Fruit fly (Drosophila melanogaster) whole organism: Measurements from ENCODE around the gene deltaCOP.

Experiments used
- CG8478 ChIP-seq: fragments of >200 bp; optimal IDR thresholded peaks from 2 replicates; lab custom pipeline; 2018; ENCODE audit warnings: inconsistent platforms
- Dll ChIP-seq: fragments of >200 bp; optimal IDR thresholded peaks from 2 replicates; lab custom pipeline; 2017
- EcR ChIP-seq, 2 experiments: fragments of >200 bp; optimal IDR thresholded peaks; 2 replicates each; lab custom pipeline; 2017; ENCODE audit warnings: missing biosample characterization in 2 of 2, missing genetic modification characterization in 2 of 2, missing genetic modification reagents in 2 of 2
- pan ChIP-seq: fragments of >200 bp; optimal IDR thresholded peaks from 2 replicates; lab custom pipeline; 2017
- psq ChIP-seq: fragments of >200 bp; optimal IDR thresholded peaks from 2 replicates; lab custom pipeline; 2017
- usp ChIP-seq: fragments of >200 bp; optimal IDR thresholded peaks from 2 replicates; lab custom pipeline; 2017; ENCODE audit warnings: missing biosample characterization, missing genetic modification characterization, mixed read lengths

Gene deltaCOP

DNA sequence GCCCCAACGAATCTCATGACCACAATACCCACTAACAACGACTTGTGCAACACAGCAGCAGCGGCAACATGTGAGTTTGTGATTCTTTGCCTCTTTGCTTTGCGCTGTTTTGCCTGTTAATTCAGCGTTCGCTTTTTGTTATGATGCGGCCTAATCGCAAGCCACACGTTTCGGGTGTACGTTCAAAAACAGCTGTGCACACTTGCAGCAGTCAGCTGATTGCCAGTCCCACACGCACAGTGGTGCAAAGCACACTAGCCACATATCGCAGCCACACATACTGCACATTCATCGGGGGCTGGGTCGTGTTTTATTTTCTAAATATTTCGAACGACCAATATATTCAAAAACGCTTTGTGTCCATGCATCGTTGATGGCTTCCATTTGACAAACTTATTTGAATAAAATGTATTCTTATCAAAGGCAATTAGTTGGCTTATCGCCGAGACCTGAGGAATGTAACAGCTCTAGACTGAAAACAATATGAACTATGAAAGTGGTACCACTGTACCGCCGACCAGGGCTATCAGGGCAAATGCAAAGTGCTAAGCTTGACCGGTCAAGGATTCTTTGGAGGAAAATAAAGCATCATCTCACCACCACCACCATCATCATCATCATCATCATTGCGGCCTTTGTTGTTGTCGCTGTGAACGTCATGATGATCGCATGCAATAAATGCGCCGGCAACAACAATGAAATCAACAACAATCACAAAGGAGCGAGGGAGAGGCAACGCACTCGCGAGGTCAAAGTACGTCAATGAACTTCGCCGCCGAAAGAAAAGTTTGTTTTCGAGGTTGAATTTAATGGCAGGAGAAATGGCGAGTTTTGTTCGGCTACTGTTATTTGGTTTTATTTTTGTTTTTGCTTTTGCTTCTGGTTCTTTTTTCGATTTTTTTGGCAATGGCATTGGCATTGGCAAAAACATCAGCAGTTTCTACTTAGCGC is 35.4 kb downstream of the deltaCOP start:
- TF ChIP-seq EcR (GFP tag; optimal IDR thresholded peaks at IDR 0.05; lab: Kevin White, UChicago) = peak; percentile 63 to 72
- no peak for TF ChIP-seq Dll (lab: Kevin White, UChicago)
- TF ChIP-seq usp (GFP tag; lab: Kevin White, UChicago) = no peak
- TF ChIP-seq CG8478 (lab: Kevin White, UChicago) = no peak

DNA sequence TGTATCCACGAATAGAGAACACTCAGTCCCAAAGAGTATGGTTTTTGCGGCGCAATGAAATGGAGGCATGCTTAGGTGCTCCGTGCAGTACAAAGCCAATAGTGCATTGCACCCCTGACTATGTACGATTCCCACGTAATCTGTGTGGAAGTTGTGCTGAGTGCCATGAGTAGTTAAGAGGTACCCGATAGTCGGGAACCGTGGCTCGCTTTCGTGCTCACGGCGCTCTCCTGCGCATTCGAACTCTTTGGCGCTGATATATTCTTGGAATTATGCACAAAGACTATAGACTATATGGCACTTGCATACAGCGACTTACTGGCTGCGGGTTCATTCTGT is 37.0 kb downstream of the deltaCOP start:
- peak; percentile 94 for TF ChIP-seq pan (lab: Kevin White, UChicago)
- no peak for TF ChIP-seq usp (GFP tag; lab: Kevin White, UChicago)
- no peak for TF ChIP-seq psq (lab: Kevin White, UChicago)
- TF ChIP-seq EcR (GFP tag; optimal IDR thresholded peaks at IDR 0.05; lab: Kevin White, UChicago) = peak in 1 of 2 experiments; percentile 68

DNA sequence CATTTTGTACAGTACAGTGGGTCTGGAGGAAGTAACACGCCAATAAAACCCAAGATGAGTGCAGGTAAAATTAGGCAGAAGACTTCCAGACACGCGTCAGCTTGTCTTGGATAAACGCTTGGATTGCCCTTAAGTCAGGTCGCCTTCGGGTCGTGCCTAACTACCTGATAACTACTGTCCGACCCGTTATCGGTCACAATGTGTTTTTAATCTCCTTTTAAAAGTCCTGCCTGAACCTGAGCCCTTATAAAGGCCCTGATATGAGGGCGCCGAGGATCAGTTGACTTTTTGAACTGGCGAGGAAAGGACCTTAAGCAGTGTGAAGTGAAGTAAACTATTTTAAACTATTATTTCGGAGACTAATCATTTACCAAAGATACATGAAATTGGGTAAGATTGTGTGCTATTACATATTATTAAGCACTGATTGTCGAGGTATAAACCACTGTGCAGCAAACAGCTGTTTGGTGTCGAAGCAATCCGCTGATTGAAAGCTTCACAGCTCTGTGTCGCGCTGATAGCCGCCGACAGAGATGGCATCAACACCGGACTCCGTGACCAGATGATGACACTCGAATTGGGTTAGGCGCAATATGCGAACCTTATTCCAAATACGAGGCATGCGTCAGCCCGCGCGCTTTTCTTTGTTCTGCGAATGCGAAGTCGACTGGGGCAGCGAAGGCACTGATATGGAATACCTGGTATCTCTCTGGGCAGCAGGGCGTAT is 37.5 kb downstream of the deltaCOP start:
- no peak for TF ChIP-seq Dll (lab: Kevin White, UChicago)
- TF ChIP-seq CG8478 (lab: Kevin White, UChicago) = no peak
- no peak for TF ChIP-seq psq (lab: Kevin White, UChicago)
- TF ChIP-seq EcR (GFP tag; optimal IDR thresholded peaks at IDR 0.05; lab: Kevin White, UChicago) = no peak
- TF ChIP-seq pan (lab: Kevin White, UChicago) = no peak
- TF ChIP-seq usp (GFP tag; lab: Kevin White, UChicago) = no peak

DNA sequence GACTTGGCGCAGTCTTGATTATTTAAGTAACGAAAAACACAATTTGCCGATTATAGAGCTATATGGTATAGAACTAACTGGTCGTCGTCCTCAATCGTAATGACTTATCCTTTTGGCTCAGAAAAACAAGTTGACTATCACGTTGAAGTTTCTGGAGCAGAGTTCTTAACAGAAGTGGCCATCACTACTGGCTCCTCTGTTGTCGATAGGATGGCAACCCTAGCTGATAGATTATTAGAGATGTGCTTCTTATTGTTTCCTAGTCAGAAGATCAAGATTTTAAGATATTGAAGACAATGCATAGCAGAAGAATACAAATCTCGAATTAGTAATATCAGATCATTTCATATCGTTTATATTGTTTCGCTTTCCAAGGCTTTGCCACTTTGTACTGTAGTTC is 39.3 kb downstream of the deltaCOP start, which contains the start of gene CG14811:
TSS of gene CG14811 (minus strand) at position 101 of the 400 bp plus-strand sequence.
- TF ChIP-seq psq (lab: Kevin White, UChicago) (no peak), Dll (lab: Kevin White, UChicago) (no peak), CG8478 (lab: Kevin White, UChicago) (no peak), pan (lab: Kevin White, UChicago) (no peak), usp (GFP tag; lab: Kevin White, UChicago) (no peak), EcR (GFP tag; optimal IDR thresholded peaks at IDR 0.05; lab: Kevin White, UChicago) (no peak)

DNA sequence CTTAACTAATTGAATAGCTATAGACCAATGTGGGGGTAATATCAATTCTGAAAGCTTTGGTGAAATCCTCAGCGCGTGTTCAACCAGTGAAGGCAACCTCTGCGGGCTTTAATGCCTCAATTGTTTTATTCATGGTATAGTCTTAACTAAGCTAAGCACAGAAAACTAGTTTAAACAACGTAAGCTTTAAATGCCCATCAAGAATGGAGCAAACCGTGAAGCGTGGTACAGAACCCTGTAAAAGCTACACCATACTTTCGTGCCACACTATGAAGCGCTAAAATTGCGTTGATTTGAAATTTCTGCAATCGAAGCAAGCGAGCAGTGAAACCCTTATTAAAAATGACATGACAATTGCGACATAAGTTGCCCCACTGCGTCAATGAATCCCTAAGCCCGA is 40.6 kb downstream of the deltaCOP start:
- no peak for TF ChIP-seq EcR (GFP tag; optimal IDR thresholded peaks at IDR 0.05; lab: Kevin White, UChicago)
- no peak for TF ChIP-seq usp (GFP tag; lab: Kevin White, UChicago)
- TF ChIP-seq pan (lab: Kevin White, UChicago) = no peak
- TF ChIP-seq psq (lab: Kevin White, UChicago) = no peak
- TF ChIP-seq CG8478 (lab: Kevin White, UChicago) = no peak
- TF ChIP-seq Dll (lab: Kevin White, UChicago) = no peak

DNA sequence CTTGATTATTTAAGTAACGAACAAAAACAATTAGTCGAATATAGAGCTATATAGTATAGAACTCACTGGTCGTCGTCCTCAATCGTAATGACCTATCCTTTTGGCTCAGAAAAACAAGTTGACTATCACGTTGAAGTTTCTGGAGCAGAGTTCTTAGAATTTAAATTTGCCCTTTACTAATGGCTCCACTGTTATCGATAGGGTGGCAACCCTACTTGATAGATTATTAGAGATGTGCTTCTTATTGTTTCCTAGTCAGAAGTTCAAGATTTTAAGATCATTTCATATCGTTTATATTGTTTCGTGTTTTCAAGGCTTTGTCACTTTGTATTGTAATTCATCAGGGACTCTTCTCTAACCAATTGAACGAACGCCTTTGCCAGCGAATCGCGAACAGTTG is 41.3 kb downstream of the deltaCOP start, which contains the start of gene CG14810:
TSS of gene CG14810 (minus strand) at position 101 of the 400 bp plus-strand sequence.
- TF ChIP-seq Dll (lab: Kevin White, UChicago) (no peak), CG8478 (lab: Kevin White, UChicago) (no peak), pan (lab: Kevin White, UChicago) (no peak), usp (GFP tag; lab: Kevin White, UChicago) (no peak), psq (lab: Kevin White, UChicago) (no peak)

DNA sequence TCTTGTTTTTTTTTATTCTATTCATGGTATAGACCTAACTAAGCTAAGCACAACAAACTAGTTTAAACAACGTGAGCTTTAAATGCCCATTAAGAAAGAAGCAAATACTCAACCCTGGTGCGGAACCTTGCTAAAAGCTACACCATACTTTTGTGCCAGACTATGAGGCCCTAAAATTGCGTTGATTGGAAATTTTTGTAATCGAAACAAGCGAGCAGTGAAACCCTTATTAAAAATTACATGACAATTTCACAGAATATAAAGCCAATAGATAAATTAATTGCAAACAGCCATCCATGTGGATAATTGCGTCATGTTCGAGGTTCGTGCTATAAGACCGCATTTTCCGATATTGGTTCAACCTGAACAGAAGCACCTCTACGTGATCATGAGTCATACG is 42.6 kb downstream of the deltaCOP start:
- TF ChIP-seq CG8478 (lab: Kevin White, UChicago) (no peak), usp (GFP tag; lab: Kevin White, UChicago) (no peak), Dll (lab: Kevin White, UChicago) (no peak), psq (lab: Kevin White, UChicago) (no peak), EcR (GFP tag; optimal IDR thresholded peaks at IDR 0.05; lab: Kevin White, UChicago) (no peak)

DNA sequence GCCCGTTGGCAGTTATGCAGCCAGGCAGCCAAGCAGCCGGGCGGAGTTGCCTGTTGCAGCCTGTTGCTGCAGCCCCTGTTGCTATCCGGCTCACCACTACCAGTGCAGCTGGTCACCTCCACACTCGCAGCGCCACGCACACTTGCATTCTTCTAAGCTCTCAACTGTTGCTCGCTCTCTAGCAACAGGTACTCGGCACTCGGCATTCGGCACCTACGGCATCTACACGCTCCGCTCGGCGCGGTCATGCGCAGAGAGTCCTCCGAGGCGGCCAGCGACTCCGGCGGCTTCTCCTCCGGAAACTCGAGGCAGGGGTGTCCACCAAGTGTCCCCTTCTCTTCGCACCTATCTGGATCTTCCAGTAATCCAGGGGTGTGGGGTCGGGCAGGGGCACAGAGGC is 50.4 kb downstream of the deltaCOP start:
- TF ChIP-seq Dll (lab: Kevin White, UChicago) = no peak
- no peak for TF ChIP-seq pan (lab: Kevin White, UChicago)
- TF ChIP-seq CG8478 (lab: Kevin White, UChicago) = no peak
- no peak for TF ChIP-seq EcR (GFP tag; optimal IDR thresholded peaks at IDR 0.05; lab: Kevin White, UChicago)
- no peak for TF ChIP-seq psq (lab: Kevin White, UChicago)
